Fruit fly (Drosophila melanogaster): Measurements from ENCODE around the gene Zip88E.

- TF ChIP-seq CTCF (optimal IDR thresholded peaks at IDR 0.05) (no peak), CG8478 (optimal IDR thresholded peaks at IDR 0.05) (no peak)
Observed at dm6 chr3R:15243046-15243356, 25.5 kb upstream of the Zip88E start.

All from S2 (cell line).